Worm (Caenorhabditis elegans): ENCODE data around the gene F54A3.6.
"Not testable (repeated sequence)": the region's sequence is repeated elsewhere in the genome, so short reads cannot be mapped to it uniquely, and the experiment has no call there.

DNA sequence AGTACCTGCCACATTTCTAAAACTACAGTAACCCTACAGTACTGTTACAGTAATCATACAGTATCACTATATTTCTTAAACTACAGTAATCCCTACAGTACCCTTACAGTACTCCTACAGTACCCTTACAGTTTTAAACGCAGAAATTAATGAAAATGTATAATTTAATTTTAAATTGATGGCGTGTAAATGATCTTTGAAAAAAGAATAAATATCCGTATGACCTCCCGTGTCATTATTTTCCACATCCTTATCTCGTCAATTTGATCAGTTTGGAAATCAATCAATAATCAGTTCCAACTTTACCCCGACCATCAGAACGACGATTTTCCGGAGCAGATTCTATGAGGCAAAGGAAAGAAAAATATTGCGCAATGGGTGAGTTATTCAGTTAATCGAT is 22.6 kb upstream of the F54A3.6 start, which contains the start of gene K09F6.3:
- TF ChIP-seq lin-39 (tag; optimal IDR thresholded peaks at IDR 0.05); sma-9 (GFP tag; optimal IDR thresholded peaks at IDR 0.05); sma-9 (tag; optimal IDR thresholded peaks at IDR 0.05): not testable (repeated sequence)
